Fruit fly (Drosophila melanogaster): ENCODE data around the gene MED15.

DNA sequence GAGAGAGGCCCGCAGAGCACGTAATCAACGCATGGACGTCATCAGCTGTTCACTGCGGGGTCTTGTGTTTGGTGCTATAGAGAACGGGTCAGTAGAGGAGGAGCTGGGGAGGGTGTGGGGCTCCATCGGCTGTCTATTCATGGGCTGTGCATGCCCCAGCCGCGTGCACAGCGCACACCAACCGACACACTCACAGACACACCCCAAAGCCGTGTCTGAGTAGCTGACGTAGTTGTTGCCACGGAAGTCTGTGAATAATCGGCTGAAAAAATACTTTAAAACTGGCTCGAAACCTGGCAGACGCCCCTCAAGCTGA, 7.3 kb downstream of the MED15 start:
- TF ChIP-seq h (optimal IDR thresholded peaks at IDR 0.05) (no peak), psq (optimal IDR thresholded peaks at IDR 0.05) (no peak), Myc (optimal IDR thresholded peaks at IDR 0.05) (no peak)

Measured in Kc167 (cell line).